Fruit fly (Drosophila melanogaster) whole organism, embryonic: ENCODE data around the gene 5-HT2B.
A peak's percentile ranks its signal among the peaks of the same experiment; 100 is the strongest.

ENCODE experiments used
- Asciz ChIP-seq: fragments of 200-800 bp; sonication (Bioruptor generic); optimal IDR thresholded peaks from 2 replicates; lab custom pipeline; 2017; ENCODE audit warnings: missing biosample characterization, mild to moderate bottlenecking, missing genetic modification characterization, missing genetic modification reagents
- CG10979 ChIP-seq: fragments of 200-800 bp; sonication (Bioruptor generic); optimal IDR thresholded peaks from 2 replicates; lab custom pipeline; 2018; ENCODE audit warnings: missing biosample characterization, mild to moderate bottlenecking, missing genetic modification characterization, moderate library complexity
- CG11695 ChIP-seq: fragments of 200-800 bp; sonication (Bioruptor generic); IDR thresholded peaks from 3 replicates; pipeline ENCODE4 v1.3.6; 2022; ENCODE audit warnings: missing biosample characterization, missing genetic modification characterization
- CG13624 ChIP-seq: fragments of 200-800 bp; sonication (Bioruptor generic); optimal IDR thresholded peaks from 2 replicates; lab custom pipeline; 2016; ENCODE audit warnings: missing biosample characterization, missing genetic modification characterization
- CG16813 ChIP-seq: fragments of 200-800 bp; sonication (Bioruptor generic); IDR thresholded peaks from 3 replicates; pipeline ENCODE4 v1.3.6; 2022; ENCODE audit warnings: missing biosample characterization, missing genetic modification characterization; ENCODE audit not compliant: partially characterized antibody
- CG2120 ChIP-seq: fragments of 200-800 bp; sonication (Bioruptor generic); optimal IDR thresholded peaks from 3 replicates; lab custom pipeline; 2016; ENCODE audit warnings: missing biosample characterization, missing genetic modification characterization
- CG2678 ChIP-seq: fragments of 200-800 bp; sonication (Bioruptor generic); optimal IDR thresholded peaks from 3 replicates; lab custom pipeline; 2019; ENCODE audit warnings: missing biosample characterization, mild to moderate bottlenecking, missing genetic modification characterization, moderate library complexity
- CG4328 ChIP-seq: fragments of 200-800 bp; sonication (Bioruptor generic); optimal IDR thresholded peaks from 3 replicates; lab custom pipeline; 2017; ENCODE audit warnings: missing biosample characterization, missing genetic modification reagents, missing genetic modification characterization
- CG4617 ChIP-seq: fragments of 200-800 bp; sonication (Bioruptor generic); optimal IDR thresholded peaks from 3 replicates; lab custom pipeline; 2016; ENCODE audit warnings: missing biosample characterization, missing genetic modification characterization, borderline replicate concordance
- CG6791 ChIP-seq: fragments of 200-800 bp; sonication (Bioruptor generic); IDR thresholded peaks from 3 replicates; pipeline ENCODE4 v1.3.6; 2022; ENCODE audit warnings: missing biosample characterization, missing genetic modification characterization; ENCODE audit not compliant: partially characterized antibody
- CG8359 ChIP-seq: fragments of 200-800 bp; sonication (Bioruptor generic); optimal IDR thresholded peaks from 2 replicates; lab custom pipeline; 2017; ENCODE audit warnings: missing biosample characterization, mild to moderate bottlenecking, missing genetic modification characterization, borderline replicate concordance
- Dip2 ChIP-seq: fragments of 200-800 bp; sonication (Bioruptor generic); IDR thresholded peaks from 2 replicates; pipeline ENCODE4 v1.3.6; 2022; ENCODE audit warnings: missing biosample characterization, missing genetic modification characterization
- Dp ChIP-seq: fragments of 200-800 bp; sonication (Bioruptor generic); optimal IDR thresholded peaks from 2 replicates; lab custom pipeline; 2018; ENCODE audit warnings: missing biosample characterization, mild to moderate bottlenecking, missing genetic modification characterization, moderate library complexity
- Elba2 ChIP-seq: fragments of 200-800 bp; sonication (Bioruptor generic); optimal IDR thresholded peaks from 3 replicates; lab custom pipeline; 2016; ENCODE audit warnings: missing biosample characterization, missing genetic modification characterization
- Optix ChIP-seq: fragments of 200-800 bp; sonication (Bioruptor generic); IDR thresholded peaks from 3 replicates; pipeline ENCODE4 v1.3.6; 2022; ENCODE audit warnings: missing biosample characterization, missing genetic modification characterization
- Sin3A ChIP-seq: fragments of >200 bp; optimal IDR thresholded peaks from 2 replicates; lab custom pipeline; 2018
- Taf1 ChIP-seq: fragments of 200-800 bp; sonication (Bioruptor generic); IDR thresholded peaks from 2 replicates; pipeline ENCODE4 v1.3.6; 2022; ENCODE audit warnings: missing biosample characterization, missing genetic modification characterization
- Tbp ChIP-seq: fragments of >200 bp; optimal IDR thresholded peaks from 2 replicates; lab custom pipeline; 2018; ENCODE audit warnings: missing biosample characterization, missing genetic modification characterization
- Vsx1 ChIP-seq: fragments of 200-800 bp; sonication (Bioruptor generic); optimal IDR thresholded peaks from 2 replicates; lab custom pipeline; 2017; ENCODE audit warnings: missing biosample characterization, mild to moderate bottlenecking, missing genetic modification characterization, missing genetic modification reagents
- bbx ChIP-seq: fragments of 200-800 bp; sonication (Bioruptor generic); IDR thresholded peaks from 2 replicates; pipeline ENCODE4 v1.3.6; 2022; ENCODE audit warnings: missing biosample characterization, missing genetic modification characterization; ENCODE audit not compliant: partially characterized antibody
- cas ChIP-seq: fragments of 200-800 bp; sonication (Bioruptor generic); IDR thresholded peaks from 2 replicates; pipeline ENCODE4 v1.3.6; 2022; ENCODE audit warnings: missing biosample characterization, missing genetic modification characterization
- crc ChIP-seq: fragments of 200-800 bp; sonication (Bioruptor generic); optimal IDR thresholded peaks from 2 replicates; lab custom pipeline; 2016; ENCODE audit warnings: missing biosample characterization, missing genetic modification characterization
- disco-r ChIP-seq: fragments of 200-800 bp; sonication (Bioruptor generic); optimal IDR thresholded peaks from 2 replicates; lab custom pipeline; 2016; ENCODE audit warnings: missing biosample characterization, missing genetic modification characterization
- dm ChIP-seq: fragments of 200-800 bp; sonication (Bioruptor generic); optimal IDR thresholded peaks from 3 replicates; lab custom pipeline; 2016; ENCODE audit warnings: missing biosample characterization, missing genetic modification characterization
- esg ChIP-seq: fragments of 200-800 bp; sonication (Bioruptor generic); conservative IDR thresholded peaks from 2 replicates; pipeline ENCODE4 v1.3.6; 2022; ENCODE audit warnings: missing biosample characterization, missing genetic modification characterization
- eyg ChIP-seq: fragments of 200-800 bp; sonication (Bioruptor generic); optimal IDR thresholded peaks from 3 replicates; lab custom pipeline; 2016; ENCODE audit warnings: missing biosample characterization, missing genetic modification characterization
- hb ChIP-seq: fragments of 200-800 bp; sonication (Bioruptor generic); IDR thresholded peaks from 3 replicates; pipeline ENCODE4 v1.3.6; 2022; ENCODE audit warnings: missing biosample characterization, missing genetic modification characterization; ENCODE audit not compliant: partially characterized antibody
- lbe ChIP-seq: fragments of 200-800 bp; sonication (Bioruptor generic); optimal IDR thresholded peaks from 2 replicates; lab custom pipeline; 2016; ENCODE audit warnings: missing biosample characterization, mild to moderate bottlenecking, missing genetic modification characterization
- nom ChIP-seq: fragments of 200-800 bp; sonication (Bioruptor generic); optimal IDR thresholded peaks from 2 replicates; lab custom pipeline; 2017; ENCODE audit warnings: missing biosample characterization, missing genetic modification characterization, mild to moderate bottlenecking, moderate library complexity, missing genetic modification reagents
- peb ChIP-seq: fragments of 200-800 bp; sonication (Bioruptor generic); IDR thresholded peaks from 2 replicates; pipeline ENCODE4 v1.3.6; 2022; ENCODE audit warnings: missing biosample characterization, missing genetic modification characterization

The 5-HT2B gene

DNA sequence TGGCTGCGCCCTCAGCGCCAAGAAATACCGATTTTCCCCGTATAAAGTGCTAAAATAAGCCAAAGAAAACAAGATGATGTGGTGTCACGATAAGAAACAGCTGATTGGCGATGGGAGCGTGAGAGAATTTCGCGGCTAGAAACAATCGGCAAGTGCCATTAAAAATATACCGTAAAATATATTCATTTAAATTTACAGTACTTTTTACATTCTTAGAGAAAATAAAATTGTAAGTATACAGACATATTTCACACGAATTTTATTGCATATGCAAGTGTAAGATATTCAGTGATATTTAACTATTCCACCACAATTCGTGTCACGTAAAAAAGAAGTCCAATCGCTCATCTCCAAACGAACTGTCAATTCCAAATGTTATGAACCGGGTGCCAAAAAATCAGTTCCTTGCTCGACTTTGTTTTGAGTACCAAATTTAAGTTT, 98.6 kb downstream of the 5-HT2B start, which contains the start of the genes Unc50, CG11755 and CG8043 (continued):
- TF ChIP-seq CG4617 (GFP tag; lab: Kevin White, UChicago) (peak; percentile 68), Tbp (no peak), bbx (peak; percentile 92), cas (GFP tag; lab: Robert Waterston, UW) (peak; percentile 76), peb (GFP tag; lab: Robert Waterston, UW) (peak; percentile 50), disco-r (peak; percentile 53), CG11695 (GFP tag; lab: Robert Waterston, UW) (peak; percentile 77; the same call in 2 of the 3 replicates), CG16813 (GFP tag; lab: Robert Waterston, UW) (peak; percentile 99), CG10979 (peak; percentile 75), Sin3A (lab: Kevin White, UChicago) (peak; percentile 88), Asciz (no peak), CG8359 (no peak), eyg (GFP tag; lab: Kevin White, UChicago) (peak; percentile 23), esg (GFP tag; lab: Robert Waterston, UW) (peak; percentile 63), Optix (GFP tag; lab: Robert Waterston, UW) (peak; percentile 45; the same call in 1 of the 3 replicates), Dip2 (no peak), CG13624 (GFP tag; lab: Kevin White, UChicago) (peak; percentile 71), dm (GFP tag; lab: Kevin White, UChicago) (no peak), CG2120 (GFP tag; lab: Kevin White, UChicago) (peak; percentile 89), lbe (GFP tag; lab: Kevin White, UChicago) (peak; percentile 79), Elba2 (no peak), crc (GFP tag; lab: Kevin White, UChicago) (peak; percentile 19), Taf1 (GFP tag; lab: Robert Waterston, UW) (peak; percentile 72), nom (GFP tag; lab: Kevin White, UChicago) (no peak), CG2678 (tag; lab: Kevin White, UChicago) (peak; percentile 82), hb (GFP tag; lab: Robert Waterston, UW) (peak; percentile 99), Dp (peak; percentile 30), CG6791 (GFP tag; lab: Robert Waterston, UW) (peak; percentile 92), CG4328 (GFP tag; lab: Kevin White, UChicago) (peak; percentile 31), Vsx1 (GFP tag; lab: Kevin White, UChicago) (no peak)
